Fruit fly (Drosophila melanogaster) whole organism, prepupa: ENCODE results near the gene gry.

Experiments used
- CG10631 ChIP-seq: fragments of 200-800 bp; sonication (Bioruptor generic); optimal IDR thresholded peaks from 2 replicates; lab custom pipeline; 2016; ENCODE audit warnings: missing biosample characterization, missing genetic modification characterization
- CG10669 ChIP-seq: fragments of 200-800 bp; sonication (Bioruptor generic); optimal IDR thresholded peaks from 3 replicates; lab custom pipeline; 2018; ENCODE audit warnings: missing biosample characterization, mild to moderate bottlenecking, missing genetic modification characterization, moderate library complexity
- CG11294 ChIP-seq: fragments of 200-800 bp; sonication (Bioruptor generic); IDR thresholded peaks from 2 replicates; pipeline ENCODE4 v1.3.6; 2022; ENCODE audit warnings: missing biosample characterization, missing genetic modification characterization
- CG11762 ChIP-seq: fragments of 200-800 bp; sonication (Bioruptor generic); optimal IDR thresholded peaks from 3 replicates; lab custom pipeline; 2016; ENCODE audit warnings: missing biosample characterization, missing genetic modification characterization; ENCODE audit not compliant: insufficient read depth
- CG15336 ChIP-seq: fragments of 200-800 bp; sonication (Bioruptor generic); IDR thresholded peaks from 2 replicates; pipeline ENCODE4 v1.3.6; 2022; ENCODE audit warnings: missing biosample characterization, missing genetic modification characterization
- CG1621 ChIP-seq: fragments of 200-800 bp; sonication (Bioruptor generic); optimal IDR thresholded peaks from 3 replicates; lab custom pipeline; 2018; ENCODE audit warnings: missing biosample characterization, mild to moderate bottlenecking, missing genetic modification characterization
- CG31627 ChIP-seq: fragments of 200-800 bp; sonication (Bioruptor generic); optimal IDR thresholded peaks from 3 replicates; lab custom pipeline; 2016; ENCODE audit warnings: missing biosample characterization, missing genetic modification characterization
- CG34406 ChIP-seq: fragments of 200-800 bp; sonication (Bioruptor generic); optimal IDR thresholded peaks from 3 replicates; lab custom pipeline; 2016; ENCODE audit warnings: missing biosample characterization, missing genetic modification characterization
- CG3919 ChIP-seq: fragments of 200-800 bp; sonication (Bioruptor generic); optimal IDR thresholded peaks from 3 replicates; lab custom pipeline; 2016; ENCODE audit warnings: missing biosample characterization, missing genetic modification characterization
- CG4318 ChIP-seq: fragments of 200-800 bp; sonication (Bioruptor generic); optimal IDR thresholded peaks from 3 replicates; lab custom pipeline; 2017; ENCODE audit warnings: missing biosample characterization, mild to moderate bottlenecking, missing genetic modification characterization
- CG6276 ChIP-seq: fragments of 200-800 bp; sonication (Bioruptor generic); optimal IDR thresholded peaks from 2 replicates; lab custom pipeline; 2017; ENCODE audit warnings: missing biosample characterization, mild to moderate bottlenecking, missing genetic modification characterization
- CG6792 ChIP-seq: fragments of 200-800 bp; sonication (Bioruptor generic); optimal IDR thresholded peaks from 3 replicates; lab custom pipeline; 2016; ENCODE audit warnings: missing biosample characterization, missing genetic modification characterization
- CG6808 ChIP-seq: fragments of 200-800 bp; sonication (Bioruptor generic); optimal IDR thresholded peaks from 3 replicates; lab custom pipeline; 2017; ENCODE audit warnings: missing biosample characterization, missing genetic modification characterization, mild to moderate bottlenecking, moderate library complexity, missing genetic modification reagents
- CG6854 ChIP-seq: fragments of 200-800 bp; sonication (Bioruptor generic); optimal IDR thresholded peaks from 2 replicates; lab custom pipeline; 2017; ENCODE audit warnings: missing biosample characterization, mild to moderate bottlenecking, missing genetic modification characterization
- CG7368 ChIP-seq: fragments of 200-800 bp; sonication (Bioruptor generic); optimal IDR thresholded peaks from 3 replicates; lab custom pipeline; 2016; ENCODE audit warnings: missing biosample characterization, missing genetic modification characterization
- CG8119 ChIP-seq: fragments of 200-800 bp; sonication (Bioruptor generic); IDR thresholded peaks from 3 replicates; pipeline ENCODE4 v1.3.6; 2022; ENCODE audit warnings: missing biosample characterization, missing genetic modification characterization
- CG8319 ChIP-seq: fragments of 200-800 bp; sonication (Bioruptor generic); optimal IDR thresholded peaks from 3 replicates; lab custom pipeline; 2016; ENCODE audit warnings: missing biosample characterization, missing genetic modification characterization
- CG8632 ChIP-seq: fragments of 200-800 bp; sonication (Bioruptor generic); optimal IDR thresholded peaks from 3 replicates; lab custom pipeline; 2016; ENCODE audit warnings: missing biosample characterization, missing genetic modification characterization
- CG9139 ChIP-seq: fragments of 200-800 bp; sonication (Bioruptor generic); optimal IDR thresholded peaks from 3 replicates; lab custom pipeline; 2017; ENCODE audit warnings: missing biosample characterization, mild to moderate bottlenecking, missing genetic modification characterization
- Eip75B ChIP-seq: fragments of 200-800 bp; sonication (Bioruptor generic); optimal IDR thresholded peaks from 3 replicates; lab custom pipeline; 2016; ENCODE audit warnings: missing biosample characterization, missing genetic modification characterization
- Eip78C ChIP-seq: fragments of 200-800 bp; sonication (Bioruptor generic); peaks from one replicate; lab custom pipeline; 2016; ENCODE audit warnings: missing biosample characterization, missing genetic modification characterization
- Eip93F ChIP-seq: fragments of 200-800 bp; sonication (Bioruptor generic); optimal IDR thresholded peaks from 2 replicates; lab custom pipeline; 2016; ENCODE audit warnings: missing biosample characterization, mild to moderate bottlenecking, missing genetic modification characterization
- Ets96B ChIP-seq: fragments of 200-800 bp; optimal IDR thresholded peaks from 2 replicates; lab custom pipeline; 2019; ENCODE audit warnings: missing biosample characterization, mild to moderate bottlenecking, missing genetic modification characterization, moderate library complexity
- Gug ChIP-seq: fragments of 200-800 bp; sonication (Bioruptor generic); IDR thresholded peaks from 2 replicates; pipeline ENCODE4 v1.3.6; 2022; ENCODE audit warnings: missing biosample characterization, missing genetic modification characterization
- Hr39 ChIP-seq: fragments of 200-800 bp; sonication (Bioruptor generic); optimal IDR thresholded peaks from 2 replicates; lab custom pipeline; 2016; ENCODE audit warnings: missing biosample characterization, missing genetic modification characterization
- Hr4 ChIP-seq: fragments of 200-800 bp; sonication (Bioruptor generic); optimal IDR thresholded peaks from 3 replicates; lab custom pipeline; 2016; ENCODE audit warnings: missing biosample characterization, missing genetic modification characterization
- Lpt ChIP-seq: fragments of 200-800 bp; sonication (Bioruptor generic); optimal IDR thresholded peaks from 3 replicates; lab custom pipeline; 2016; ENCODE audit warnings: missing biosample characterization, missing genetic modification characterization
- Met ChIP-seq: fragments of 200-800 bp; sonication (Bioruptor generic); optimal IDR thresholded peaks from 3 replicates; lab custom pipeline; 2016; ENCODE audit warnings: missing biosample characterization, missing genetic modification characterization
- OdsH ChIP-seq: fragments of 200-800 bp; sonication (Bioruptor generic); optimal IDR thresholded peaks from 3 replicates; lab custom pipeline; 2016; ENCODE audit warnings: missing biosample characterization, missing genetic modification characterization
- Smox ChIP-seq: fragments of 200-800 bp; sonication (Bioruptor generic); optimal IDR thresholded peaks from 3 replicates; lab custom pipeline; 2016; ENCODE audit warnings: missing biosample characterization, missing genetic modification characterization
- Sox102F ChIP-seq: fragments of 200-800 bp; sonication (Bioruptor generic); optimal IDR thresholded peaks from 2 replicates; lab custom pipeline; 2016; ENCODE audit warnings: missing biosample characterization, mild to moderate bottlenecking, missing genetic modification characterization
- Sox14 ChIP-seq: fragments of 200-800 bp; sonication (Bioruptor generic); optimal IDR thresholded peaks from 3 replicates; lab custom pipeline; 2016; ENCODE audit warnings: missing biosample characterization, missing genetic modification characterization
- Sox15 ChIP-seq: fragments of 200-800 bp; sonication (Bioruptor generic); optimal IDR thresholded peaks from 3 replicates; lab custom pipeline; 2016; ENCODE audit warnings: missing biosample characterization, missing genetic modification characterization
- acj6 ChIP-seq: fragments of 200-800 bp; sonication (Bioruptor generic); optimal IDR thresholded peaks from 3 replicates; lab custom pipeline; 2016; ENCODE audit warnings: missing biosample characterization, missing genetic modification characterization
- cyc ChIP-seq: fragments of 200-800 bp; sonication (Bioruptor generic); optimal IDR thresholded peaks from 3 replicates; lab custom pipeline; 2016; ENCODE audit warnings: missing biosample characterization, missing genetic modification characterization
- esn ChIP-seq: fragments of 200-800 bp; sonication (Bioruptor generic); optimal IDR thresholded peaks from 2 replicates; lab custom pipeline; 2016; ENCODE audit warnings: missing biosample characterization, mild to moderate bottlenecking, missing genetic modification characterization, moderate library complexity
- fd59A ChIP-seq: fragments of 200-800 bp; sonication (Bioruptor generic); optimal IDR thresholded peaks from 2 replicates; lab custom pipeline; 2017; ENCODE audit warnings: missing biosample characterization, mild to moderate bottlenecking, missing genetic modification characterization, missing genetic modification reagents
- fd85E ChIP-seq: fragments of 200-800 bp; sonication (Bioruptor generic); optimal IDR thresholded peaks from 3 replicates; lab custom pipeline; 2016; ENCODE audit warnings: missing biosample characterization, missing genetic modification characterization
- fkh ChIP-seq: fragments of 200-800 bp; sonication (Bioruptor generic); optimal IDR thresholded peaks from 3 replicates; lab custom pipeline; 2017; ENCODE audit warnings: missing biosample characterization, mild to moderate bottlenecking, missing genetic modification characterization, moderate library complexity
- lz ChIP-seq: fragments of 200-800 bp; sonication (Bioruptor generic); optimal IDR thresholded peaks from 3 replicates; lab custom pipeline; 2016; ENCODE audit warnings: missing biosample characterization, missing genetic modification characterization
- net ChIP-seq: fragments of 200-800 bp; sonication (Bioruptor generic); optimal IDR thresholded peaks from 3 replicates; lab custom pipeline; 2016; ENCODE audit warnings: missing biosample characterization, missing genetic modification characterization
- pdm3 ChIP-seq: fragments of 200-800 bp; sonication (Bioruptor generic); optimal IDR thresholded peaks from 3 replicates; lab custom pipeline; 2016; ENCODE audit warnings: missing biosample characterization, missing genetic modification characterization
- spab ChIP-seq: fragments of 200-800 bp; sonication (Bioruptor generic); optimal IDR thresholded peaks from 2 replicates; lab custom pipeline; 2017; ENCODE audit warnings: missing biosample characterization, mild to moderate bottlenecking, missing genetic modification characterization, missing genetic modification reagents
- ss ChIP-seq, 2 experiments: fragments of 200-800 bp; sonication (Bioruptor generic); optimal IDR thresholded peaks; 2 replicates in 1 of 2; 3 replicates in 1 of 2; lab custom pipeline; 2017 to 2018; ENCODE audit warnings: mild to moderate bottlenecking in 2 of 2, missing biosample characterization in 2 of 2, missing genetic modification characterization in 2 of 2, moderate library complexity in 1 of 2
- svp ChIP-seq: fragments of 200-800 bp; sonication (Bioruptor generic); peaks from one replicate; lab custom pipeline; 2016; ENCODE audit warnings: missing biosample characterization, missing genetic modification characterization
- vri ChIP-seq: fragments of 200-800 bp; sonication (Bioruptor generic); optimal IDR thresholded peaks from 3 replicates; lab custom pipeline; 2016; ENCODE audit warnings: missing biosample characterization, mild to moderate bottlenecking, missing genetic modification characterization

The gry gene

dm6 chr3L:3239033-3239752 is 40.3 kb downstream of the gry start, which contains the start of gene CG17746:
Gene CG17746 (minus strand): TSS chr3L:3239578.
- TF ChIP-seq fkh (peak; percentile 43), CG6854 (peak; percentile 13), CG1621 (no peak), esn (peak; percentile 0), CG6792 (GFP tag; lab: Kevin White, UChicago) (no peak), Gug (GFP tag; lab: Robert Waterston, UW) (0 out of 2 replicates have a peak, but pooled peaks have one; percentile 12), cyc (peak; percentile 10), CG34406 (GFP tag; lab: Kevin White, UChicago) (no peak), Eip78C (GFP tag; lab: Kevin White, UChicago) (peak; percentile 76), CG4318 (GFP tag; lab: Kevin White, UChicago) (no peak), ss (GFP tag; optimal IDR thresholded peaks at IDR 0.05; lab: Kevin White, UChicago) (peak in 1 of 2 experiments; percentile 48), CG8119 (GFP tag; lab: Robert Waterston, UW) (no peak), lz (GFP tag; lab: Kevin White, UChicago) (peak; percentile 38), svp (peak; percentile 93), CG10669 (GFP tag; lab: Kevin White, UChicago) (no peak), fd59A (GFP tag; lab: Kevin White, UChicago) (no peak), Sox14 (GFP tag; lab: Kevin White, UChicago) (peak; percentile 45), CG6808 (GFP tag; lab: Kevin White, UChicago) (peak; percentile 100), CG31627 (peak; percentile 35)

- no peak for TF ChIP-seq spab (GFP tag; lab: Kevin White, UChicago)
- peak; percentile 52 for TF ChIP-seq CG34406 (GFP tag; lab: Kevin White, UChicago)
- TF ChIP-seq OdsH (GFP tag; lab: Kevin White, UChicago): peak; percentile 69
- peak; percentile 61 for TF ChIP-seq Eip75B (GFP tag; lab: Kevin White, UChicago)
- no peak for TF ChIP-seq cyc
- peak; percentile 59 for TF ChIP-seq vri (GFP tag; lab: Kevin White, UChicago)
- peak; percentile 78 for TF ChIP-seq Sox102F
- no peak for TF ChIP-seq CG9139 (GFP tag; lab: Kevin White, UChicago)
- TF ChIP-seq CG8632 (GFP tag; lab: Kevin White, UChicago): peak; percentile 36
- TF ChIP-seq esn: peak; percentile 51
- no peak for TF ChIP-seq CG11294 (GFP tag; lab: Robert Waterston, UW)
- no peak for TF ChIP-seq fd85E (GFP tag; lab: Kevin White, UChicago)
- TF ChIP-seq CG3919 (GFP tag; lab: Kevin White, UChicago): no peak
- TF ChIP-seq CG10631 (GFP tag; lab: Kevin White, UChicago): peak; percentile 50
- no peak for TF ChIP-seq CG11762 (GFP tag; lab: Kevin White, UChicago)
- peak; percentile 64 for TF ChIP-seq fkh
- peak; percentile 71 for TF ChIP-seq fd59A (GFP tag; lab: Kevin White, UChicago)
- peak; percentile 60 for TF ChIP-seq Hr4 (GFP tag; lab: Kevin White, UChicago)
- TF ChIP-seq CG15336 (GFP tag; lab: Robert Waterston, UW): peak; percentile 55
- peak; percentile 62 for TF ChIP-seq Met (GFP tag; lab: Kevin White, UChicago)
- TF ChIP-seq CG6854: no peak
- TF ChIP-seq CG1621: peak; percentile 79
- peak; percentile 81 for TF ChIP-seq acj6 (GFP tag; lab: Kevin White, UChicago)
- TF ChIP-seq net (GFP tag; lab: Kevin White, UChicago): peak; percentile 69
- peak; percentile 71 for TF ChIP-seq Smox (GFP tag; lab: Kevin White, UChicago)
- TF ChIP-seq Sox15 (GFP tag; lab: Kevin White, UChicago): peak; percentile 56
- TF ChIP-seq Hr39: peak; percentile 76
- TF ChIP-seq CG6808 (GFP tag; lab: Kevin White, UChicago): no peak
- TF ChIP-seq CG8319 (GFP tag; lab: Kevin White, UChicago): no peak
- no peak for TF ChIP-seq CG7368
- TF ChIP-seq pdm3 (GFP tag; lab: Kevin White, UChicago): peak; percentile 75
- no peak for TF ChIP-seq CG6276 (GFP tag; lab: Kevin White, UChicago)
- peak; percentile 69 for TF ChIP-seq Eip93F (GFP tag; lab: Kevin White, UChicago)
- peak; percentile 31 for TF ChIP-seq Lpt (GFP tag; lab: Kevin White, UChicago)
- peak; percentile 52 for TF ChIP-seq lz (GFP tag; lab: Kevin White, UChicago)
- TF ChIP-seq Ets96B (tag; lab: Kevin White, UChicago): no peak
Measured at dm6 chr3L:3239785-3240596, 41.1 kb downstream of the gry start.
